Fruit fly (Drosophila melanogaster) whole organism, embryonic: ENCODE results near the gene Tmtc2.

ENCODE experiments used
- Awh ChIP-seq: fragments of 200-800 bp; sonication (Bioruptor generic); IDR thresholded peaks from 2 replicates; pipeline ENCODE4, ENCODE4 v1.3.6; 2022; ENCODE audit warnings: missing biosample characterization, missing genetic modification characterization
- CG10979 ChIP-seq: fragments of 200-800 bp; sonication (Bioruptor generic); optimal IDR thresholded peaks from 2 replicates; lab custom pipeline; 2018; ENCODE audit warnings: missing biosample characterization, mild to moderate bottlenecking, missing genetic modification characterization, moderate library complexity
- CG11247 ChIP-seq: fragments of 200-800 bp; sonication (Bioruptor generic); IDR thresholded peaks from 2 replicates; pipeline ENCODE4 v1.3.6; 2022; ENCODE audit warnings: missing biosample characterization, missing genetic modification characterization
- CG11723 ChIP-seq: fragments of 200-800 bp; sonication (Bioruptor generic); optimal IDR thresholded peaks from 2 replicates; lab custom pipeline; 2017; ENCODE audit warnings: missing biosample characterization, mild to moderate bottlenecking, missing genetic modification characterization
- CG12155 ChIP-seq: fragments of 200-800 bp; sonication (Bioruptor generic); optimal IDR thresholded peaks from 3 replicates; lab custom pipeline; 2016; ENCODE audit warnings: missing biosample characterization, missing genetic modification characterization
- CG14050 ChIP-seq: fragments of 200-800 bp; sonication (Bioruptor generic); IDR thresholded peaks from 3 replicates; pipeline ENCODE4 v1.3.6; 2022; ENCODE audit warnings: missing biosample characterization, missing genetic modification characterization
- CG14667 ChIP-seq: fragments of 200-800 bp; sonication (Bioruptor generic); IDR thresholded peaks from 2 replicates; pipeline ENCODE4 v1.3.6; 2022; ENCODE audit warnings: missing biosample characterization, missing genetic modification characterization
- CG15073 ChIP-seq: fragments of 200-800 bp; sonication (Bioruptor generic); optimal IDR thresholded peaks from 2 replicates; lab custom pipeline; 2016; ENCODE audit warnings: missing biosample characterization, missing genetic modification characterization
- CG15269 ChIP-seq: fragments of 200-800 bp; sonication (Bioruptor generic); optimal IDR thresholded peaks from 2 replicates; lab custom pipeline; 2018; ENCODE audit warnings: missing biosample characterization, mild to moderate bottlenecking, missing genetic modification characterization, moderate library complexity
- CG2129 ChIP-seq: fragments of 200-800 bp; sonication (Bioruptor generic); IDR thresholded peaks from 2 replicates; pipeline ENCODE4 v1.3.6; 2022; ENCODE audit warnings: missing biosample characterization, missing genetic modification characterization; ENCODE audit not compliant: partially characterized antibody
- CG2678 ChIP-seq: fragments of 200-800 bp; sonication (Bioruptor generic); optimal IDR thresholded peaks from 3 replicates; lab custom pipeline; 2019; ENCODE audit warnings: missing biosample characterization, mild to moderate bottlenecking, missing genetic modification characterization, moderate library complexity
- CG30020 ChIP-seq: fragments of 200-800 bp; optimal IDR thresholded peaks from 2 replicates; lab custom pipeline; 2019; ENCODE audit warnings: missing biosample characterization, mild to moderate bottlenecking, missing genetic modification characterization, moderate library complexity
- CG32532 ChIP-seq: fragments of 200-800 bp; sonication (Bioruptor generic); IDR thresholded peaks from 2 replicates; pipeline ENCODE4 v1.3.6; 2022; ENCODE audit warnings: missing biosample characterization, missing genetic modification characterization
- CG3281 ChIP-seq: fragments of 200-800 bp; sonication (Bioruptor generic); optimal IDR thresholded peaks from 3 replicates; lab custom pipeline; 2017; ENCODE audit warnings: missing biosample characterization, mild to moderate bottlenecking, missing genetic modification characterization
- CG3407 ChIP-seq: fragments of 200-800 bp; sonication (Bioruptor generic); optimal IDR thresholded peaks from 2 replicates; lab custom pipeline; 2018; ENCODE audit warnings: missing biosample characterization, mild to moderate bottlenecking, missing genetic modification characterization
- CG34376 ChIP-seq: fragments of 200-800 bp; sonication (Bioruptor generic); optimal IDR thresholded peaks from 2 replicates; lab custom pipeline; 2018; ENCODE audit warnings: missing biosample characterization, mild to moderate bottlenecking, missing genetic modification characterization
- CG34422 ChIP-seq: fragments of 200-800 bp; sonication (Bioruptor generic); IDR thresholded peaks from 3 replicates; pipeline ENCODE4 v1.3.6; 2022; ENCODE audit warnings: missing biosample characterization, missing genetic modification characterization
- CG6854 ChIP-seq: fragments of 200-800 bp; sonication (Bioruptor generic); optimal IDR thresholded peaks from 3 replicates; lab custom pipeline; 2017; ENCODE audit warnings: missing biosample characterization, mild to moderate bottlenecking, missing genetic modification characterization
- CG7745 ChIP-seq: fragments of 200-800 bp; sonication (Bioruptor generic); optimal IDR thresholded peaks from 2 replicates; lab custom pipeline; 2018; ENCODE audit warnings: missing biosample characterization, mild to moderate bottlenecking, missing genetic modification characterization, moderate library complexity
- CG7987 ChIP-seq: fragments of 200-800 bp; sonication (Bioruptor generic); optimal IDR thresholded peaks from 2 replicates; lab custom pipeline; 2018; ENCODE audit warnings: missing biosample characterization, mild to moderate bottlenecking, missing genetic modification characterization, moderate library complexity
- CG9876 ChIP-seq: fragments of 200-800 bp; sonication (Bioruptor generic); optimal IDR thresholded peaks from 2 replicates; lab custom pipeline; 2016; ENCODE audit warnings: missing biosample characterization, missing genetic modification characterization
- CoRest ChIP-seq: fragments of 200-800 bp; sonication (Bioruptor generic); optimal IDR thresholded peaks from 3 replicates; lab custom pipeline; 2018; ENCODE audit warnings: missing biosample characterization, mild to moderate bottlenecking, missing genetic modification characterization, moderate library complexity
- D19B ChIP-seq: fragments of 200-800 bp; sonication (Bioruptor generic); optimal IDR thresholded peaks from 2 replicates; lab custom pipeline; 2017; ENCODE audit warnings: missing biosample characterization, mild to moderate bottlenecking, missing genetic modification characterization
- Deaf1 ChIP-seq: fragments of 200-800 bp; optimal IDR thresholded peaks from 3 replicates; lab custom pipeline; 2019; ENCODE audit warnings: missing biosample characterization, mild to moderate bottlenecking, missing genetic modification characterization, moderate library complexity
- Dp ChIP-seq: fragments of 200-800 bp; sonication (Bioruptor generic); optimal IDR thresholded peaks from 2 replicates; lab custom pipeline; 2018; ENCODE audit warnings: missing biosample characterization, mild to moderate bottlenecking, missing genetic modification characterization, moderate library complexity
- Drgx ChIP-seq: fragments of 200-800 bp; sonication (Bioruptor generic); IDR thresholded peaks from 2 replicates; pipeline ENCODE4 v1.3.6; 2022; ENCODE audit warnings: missing biosample characterization, missing genetic modification characterization
- E2f2 ChIP-seq: fragments of 200-800 bp; sonication (Bioruptor generic); IDR thresholded peaks from 2 replicates; pipeline ENCODE4 v1.3.6; 2022; ENCODE audit warnings: missing biosample characterization, missing genetic modification characterization
- Hmx ChIP-seq: fragments of 200-800 bp; sonication (Bioruptor generic); optimal IDR thresholded peaks from 2 replicates; lab custom pipeline; 2016; ENCODE audit warnings: missing biosample characterization, missing genetic modification characterization
- Lim3 ChIP-seq: fragments of 200-800 bp; sonication (Bioruptor generic); IDR thresholded peaks from 2 replicates; pipeline ENCODE4 v1.3.6; 2022; ENCODE audit warnings: missing biosample characterization, missing genetic modification characterization
- Mad ChIP-seq: fragments of 200-800 bp; sonication (Bioruptor generic); optimal IDR thresholded peaks from 2 replicates; lab custom pipeline; 2016; ENCODE audit warnings: missing biosample characterization, missing genetic modification characterization
- Meics ChIP-seq: fragments of 200-800 bp; sonication (Bioruptor generic); optimal IDR thresholded peaks from 2 replicates; lab custom pipeline; 2017; ENCODE audit warnings: missing biosample characterization, mild to moderate bottlenecking, missing genetic modification characterization
- Nf-YB ChIP-seq: fragments of 200-800 bp; sonication (Bioruptor generic); optimal IDR thresholded peaks from 3 replicates; lab custom pipeline; 2019; ENCODE audit warnings: missing biosample characterization, mild to moderate bottlenecking, missing genetic modification characterization, moderate library complexity
- PHDP ChIP-seq: fragments of 200-800 bp; sonication (Bioruptor generic); optimal IDR thresholded peaks from 3 replicates; lab custom pipeline; 2018; ENCODE audit warnings: missing biosample characterization, mild to moderate bottlenecking, missing genetic modification characterization, moderate library complexity
- Vsx1 ChIP-seq: fragments of 200-800 bp; sonication (Bioruptor generic); optimal IDR thresholded peaks from 2 replicates; lab custom pipeline; 2017; ENCODE audit warnings: missing biosample characterization, mild to moderate bottlenecking, missing genetic modification characterization, missing genetic modification reagents
- ac ChIP-seq: fragments of 200-800 bp; sonication (Bioruptor generic); optimal IDR thresholded peaks from 3 replicates; lab custom pipeline; 2017; ENCODE audit warnings: missing biosample characterization, mild to moderate bottlenecking, missing genetic modification characterization
- ash1 ChIP-seq: fragments of 200-800 bp; sonication (Bioruptor generic); optimal IDR thresholded peaks from 2 replicates; lab custom pipeline; 2018; ENCODE audit warnings: missing biosample characterization, mild to moderate bottlenecking, missing genetic modification characterization
- gce ChIP-seq: fragments of 200-800 bp; sonication (Bioruptor generic); IDR thresholded peaks from 3 replicates; pipeline ENCODE4 v1.3.6; 2022; ENCODE audit warnings: missing biosample characterization, missing genetic modification characterization
- gem ChIP-seq: fragments of 200-800 bp; sonication (Bioruptor generic); optimal IDR thresholded peaks from 2 replicates; lab custom pipeline; 2019; ENCODE audit warnings: missing biosample characterization, mild to moderate bottlenecking, missing genetic modification characterization, moderate library complexity
- gsb-n ChIP-seq: fragments of 200-800 bp; sonication (Bioruptor generic); optimal IDR thresholded peaks from 3 replicates; lab custom pipeline; 2018; ENCODE audit warnings: missing biosample characterization, mild to moderate bottlenecking, missing genetic modification characterization
- kay ChIP-seq: fragments of 200-800 bp; sonication (Bioruptor generic); optimal IDR thresholded peaks from 2 replicates; lab custom pipeline; 2016; ENCODE audit warnings: missing biosample characterization, missing genetic modification characterization
- ken ChIP-seq: fragments of 200-800 bp; sonication (Bioruptor generic); IDR thresholded peaks from 3 replicates; pipeline ENCODE4 v1.3.6; 2022; ENCODE audit warnings: missing biosample characterization, missing genetic modification characterization
- knrl ChIP-seq: fragments of 200-800 bp; sonication (Bioruptor generic); IDR thresholded peaks from 3 replicates; pipeline ENCODE4 v1.3.6; 2022; ENCODE audit warnings: missing biosample characterization, missing genetic modification characterization; ENCODE audit not compliant: partially characterized antibody
- lmd ChIP-seq: fragments of 200-800 bp; sonication (Bioruptor generic); IDR thresholded peaks from 2 replicates; pipeline ENCODE4 v1.3.6; 2022; ENCODE audit warnings: missing biosample characterization, missing genetic modification characterization
- nerfin-2 ChIP-seq: fragments of 200-800 bp; sonication (Bioruptor generic); IDR thresholded peaks from 2 replicates; pipeline ENCODE4 v1.3.6; 2022; ENCODE audit warnings: missing biosample characterization, missing genetic modification characterization; ENCODE audit not compliant: partially characterized antibody
- sens-2 ChIP-seq: fragments of 200-800 bp; sonication (Bioruptor generic); IDR thresholded peaks from 2 replicates; pipeline ENCODE4 v1.3.6; 2022; ENCODE audit warnings: missing biosample characterization, missing genetic modification characterization
- stc ChIP-seq: fragments of 200-800 bp; sonication (Bioruptor generic); IDR thresholded peaks from 2 replicates; pipeline ENCODE4 v1.3.6; 2022; ENCODE audit warnings: missing biosample characterization, missing genetic modification characterization
- sug ChIP-seq: fragments of 200-800 bp; optimal IDR thresholded peaks from 2 replicates; lab custom pipeline; 2019; ENCODE audit warnings: missing biosample characterization, mild to moderate bottlenecking, missing genetic modification characterization, moderate library complexity
- trh ChIP-seq: fragments of 200-800 bp; sonication (Bioruptor generic); optimal IDR thresholded peaks from 2 replicates; lab custom pipeline; 2016; ENCODE audit warnings: missing biosample characterization, missing genetic modification characterization
- twi ChIP-seq: fragments of 200-800 bp; optimal IDR thresholded peaks from 2 replicates; lab custom pipeline; 2019; ENCODE audit warnings: missing biosample characterization, mild to moderate bottlenecking, missing genetic modification characterization, moderate library complexity
- yki ChIP-seq: fragments of >200 bp; optimal IDR thresholded peaks from 3 replicates; lab custom pipeline; 2018
- zen ChIP-seq: fragments of 200-800 bp; sonication (Bioruptor generic); optimal IDR thresholded peaks from 3 replicates; lab custom pipeline; 2018; ENCODE audit warnings: missing biosample characterization, mild to moderate bottlenecking, missing genetic modification characterization, moderate library complexity
- zfh1 ChIP-seq: fragments of 200-800 bp; sonication (Bioruptor generic); IDR thresholded peaks from 3 replicates; pipeline ENCODE4 v1.3.6; 2022; ENCODE audit warnings: missing biosample characterization, missing genetic modification characterization

Gene Tmtc2

dm6 chr2L:889799-890198 lies 32.8 kb upstream of the Tmtc2 start (continued):
- TF ChIP-seq CG14667 (GFP tag; lab: Robert Waterston, UW) (0 out of 2 replicates have a peak, but pooled peaks have one; percentile 37), CG3407 (GFP tag; lab: Kevin White, UChicago) (no peak), Hmx (no peak), knrl (GFP tag; lab: Robert Waterston, UW) (no peak), CG14050 (no peak), CG10979 (tag; lab: Kevin White, UChicago) (no peak), yki (lab: Kevin White, UChicago) (no peak), gce (GFP tag; lab: Robert Waterston, UW) (no peak), CG9876 (GFP tag; lab: Kevin White, UChicago) (no peak), CG7987 (GFP tag; lab: Kevin White, UChicago) (no peak), CG34376 (GFP tag; lab: Kevin White, UChicago) (no peak), CG30020 (tag; lab: Kevin White, UChicago) (no peak), CG12155 (GFP tag; lab: Kevin White, UChicago) (no peak), ash1 (GFP tag; lab: Kevin White, UChicago) (no peak), Mad (GFP tag; lab: Kevin White, UChicago) (no peak), gem (peak; percentile 56), CG15073 (no peak), Dp (GFP tag; lab: Kevin White, UChicago) (no peak), CG7745 (tag; lab: Kevin White, UChicago) (no peak), CG32532 (GFP tag; lab: Robert Waterston, UW) (0 out of 2 replicates have a peak, but pooled peaks have one; percentile 29), gsb-n (tag; lab: Kevin White, UChicago) (no peak), twi (no peak), CG34422 (GFP tag; lab: Robert Waterston, UW) (peak; percentile 36; the same call in 1 of the 3 replicates), stc (GFP tag; lab: Robert Waterston, UW) (0 out of 2 replicates have a peak, but pooled peaks have one; percentile 21), kay (no peak), CG2129 (GFP tag; lab: Robert Waterston, UW) (no peak), trh (GFP tag; lab: Kevin White, UChicago) (no peak), lmd (GFP tag; lab: Robert Waterston, UW) (peak; percentile 33), zfh1 (GFP tag; lab: Robert Waterston, UW) (no peak), CG11247 (GFP tag; lab: Robert Waterston, UW) (no peak), ken (GFP tag; lab: Robert Waterston, UW) (0 out of 3 replicates have a peak, but pooled peaks have one; percentile 44), CG6854 (GFP tag; lab: Kevin White, UChicago) (no peak), sug (tag; lab: Kevin White, UChicago) (no peak), CG3281 (GFP tag; lab: Kevin White, UChicago) (no peak), CG15269 (tag; lab: Kevin White, UChicago) (peak; percentile 54), PHDP (peak; percentile 31), Awh (GFP tag; lab: Robert Waterston, UW) (0 out of 2 replicates have a peak, but pooled peaks have one; percentile 29)

- TF ChIP-seq Drgx (GFP tag; lab: Robert Waterston, UW) (no peak), D19B (GFP tag; lab: Kevin White, UChicago) (peak; percentile 25), Meics (peak; percentile 59), CoRest (peak; percentile 38), zen (tag; lab: Kevin White, UChicago) (peak; percentile 24), CG2678 (tag; lab: Kevin White, UChicago) (peak; percentile 61), nerfin-2 (GFP tag; lab: Robert Waterston, UW) (no peak), Vsx1 (GFP tag; lab: Kevin White, UChicago) (no peak), sens-2 (GFP tag; lab: Robert Waterston, UW) (no peak), ac (GFP tag; lab: Kevin White, UChicago) (no peak), CG11723 (GFP tag; lab: Kevin White, UChicago) (no peak), CG11247 (GFP tag; lab: Robert Waterston, UW) (no peak), E2f2 (GFP tag; lab: Robert Waterston, UW) (0 out of 2 replicates have a peak, but pooled peaks have one; percentile 9), Nf-YB (GFP tag; lab: Kevin White, UChicago) (no peak), Deaf1 (tag; lab: Kevin White, UChicago) (no peak), Lim3 (GFP tag; lab: Robert Waterston, UW) (no peak)
Measured at dm6 chr2L:892461-892860, 30.1 kb upstream of the Tmtc2 start.
